Worm (Caenorhabditis elegans) whole organism, L1 larva: ENCODE measurements around the gene dpm-3.

ENCODE experiments used
- C04F5.9 ChIP-seq: sonication (generic microtip); optimal IDR thresholded peaks from 2 replicates; lab custom pipeline; 2016; ENCODE audit warnings: missing genetic modification characterization, missing compliant biosample characterization
- C34B4.2 ChIP-seq: sonication (generic microtip); optimal IDR thresholded peaks from 2 replicates; lab custom pipeline; 2017; ENCODE audit warnings: mild to moderate bottlenecking, missing genetic modification characterization, missing compliant biosample characterization
- Y116A8C.19 ChIP-seq: sonication (generic microtip); optimal IDR thresholded peaks from 2 replicates; lab custom pipeline; 2016; ENCODE audit warnings: missing compliant biosample characterization, missing genetic modification characterization, borderline replicate concordance
- aha-1 ChIP-seq: fragments of 150-350 bp; optimal IDR thresholded peaks from 2 replicates; lab custom pipeline; 2014; ENCODE audit warnings: missing biosample characterization, missing genetic modification characterization
- alr-1 ChIP-seq: fragments of 200-800 bp; sonication (Bioruptor generic); optimal IDR thresholded peaks from 2 replicates; lab custom pipeline; 2018; ENCODE audit warnings: borderline replicate concordance, mild to moderate bottlenecking, missing genetic modification characterization, missing compliant biosample characterization
- blmp-1 ChIP-seq: fragments of 150-350 bp; optimal IDR thresholded peaks from 2 replicates; lab custom pipeline; 2014; ENCODE audit warnings: missing biosample characterization, missing genetic modification characterization
- ceh-82 ChIP-seq, 3 experiments: fragments of 150-350 bp in 1 of 3; sonication (generic microtip) in 2 of 3; optimal IDR thresholded peaks; 2 replicates each; lab custom pipeline; 2014 to 2017; ENCODE audit warnings: missing biosample characterization in 3 of 3, missing genetic modification characterization in 3 of 3
- ceh-88 ChIP-seq: fragments of 200-800 bp; sonication (Bioruptor generic); IDR thresholded peaks from 2 replicates; pipeline ENCODE4 v1.3.6; 2022; ENCODE audit warnings: missing genetic modification characterization, missing compliant biosample characterization
- ceh-90 ChIP-seq: sonication (generic microtip); optimal IDR thresholded peaks from 2 replicates; lab custom pipeline; 2016; ENCODE audit warnings: missing genetic modification characterization, missing compliant biosample characterization
- ces-1 ChIP-seq: fragments of 150-350 bp; optimal IDR thresholded peaks from 2 replicates; lab custom pipeline; 2014; ENCODE audit warnings: missing biosample characterization, missing genetic modification reagents, missing genetic modification characterization
- dpl-1 ChIP-seq, 3 experiments: fragments of 150-350 bp in 2 of 3; sonication (generic microtip) in 1 of 3; optimal IDR thresholded peaks; 2 replicates each; lab custom pipeline; 2014 to 2017; ENCODE audit warnings: missing biosample characterization in 3 of 3, missing genetic modification characterization in 3 of 3, missing genetic modification reagents in 3 of 3
- dsc-1 ChIP-seq: sonication (generic microtip); optimal IDR thresholded peaks from 2 replicates; lab custom pipeline; 2016; ENCODE audit warnings: mild to moderate bottlenecking, missing genetic modification characterization, missing compliant biosample characterization
- efl-1 ChIP-seq, 4 experiments: fragments of 150-350 bp; optimal IDR thresholded peaks in 3 of 4; peaks in 1 of 4; 1 replicate in 1 of 4; 2 replicates in 3 of 4; lab custom pipeline; 2014; ENCODE audit warnings: missing biosample characterization in 2 of 4, missing genetic modification characterization in 2 of 4, missing genetic modification reagents in 2 of 4
- efl-3 ChIP-seq: fragments of 200-800 bp; sonication (Bioruptor generic); optimal IDR thresholded peaks from 2 replicates; lab custom pipeline; 2018; ENCODE audit warnings: mild to moderate bottlenecking, missing genetic modification characterization, missing compliant biosample characterization
- egl-13 ChIP-seq: sonication (generic microtip); optimal IDR thresholded peaks from 2 replicates; lab custom pipeline; 2016; ENCODE audit warnings: missing genotype, missing genetic modification reagents, missing genetic modification characterization, missing compliant biosample characterization
- ets-5 ChIP-seq: fragments of 200-800 bp; sonication (Bioruptor generic); IDR thresholded peaks from 2 replicates; pipeline ENCODE4 v1.3.6; 2022; ENCODE audit warnings: missing genetic modification characterization, missing compliant biosample characterization
- fkh-10 ChIP-seq: sonication (generic microtip); optimal IDR thresholded peaks from 2 replicates; lab custom pipeline; 2017; ENCODE audit warnings: missing biosample characterization, missing genetic modification reagents, missing genetic modification characterization
- fkh-8 ChIP-seq: sonication (generic microtip); optimal IDR thresholded peaks from 2 replicates; lab custom pipeline; 2016; ENCODE audit warnings: mild to moderate bottlenecking, missing genetic modification characterization, missing compliant biosample characterization
- grh-1 ChIP-seq: fragments of 200-800 bp; sonication (Bioruptor generic); IDR thresholded peaks from 2 replicates; pipeline ENCODE4 v1.3.6; 2022; ENCODE audit warnings: missing genetic modification reagents, missing genetic modification characterization, missing compliant biosample characterization
- hpl-2 ChIP-seq: fragments of 150-350 bp; optimal IDR thresholded peaks from 2 replicates; lab custom pipeline; 2014; ENCODE audit warnings: missing biosample characterization, missing genetic modification reagents, missing genetic modification characterization
- irx-1 ChIP-seq: sonication (generic microtip); optimal IDR thresholded peaks from 2 replicates; lab custom pipeline; 2016; ENCODE audit warnings: missing genetic modification characterization, missing compliant biosample characterization
- isw-1 ChIP-seq: fragments of 200-800 bp; sonication (Bioruptor generic); IDR thresholded peaks from 2 replicates; pipeline ENCODE4 v1.3.6; 2022; ENCODE audit warnings: missing genetic modification characterization, missing compliant biosample characterization
- lin-14 ChIP-seq: fragments of 200-800 bp; sonication (Bioruptor generic); optimal IDR thresholded peaks from 2 replicates; lab custom pipeline; 2018; ENCODE audit warnings: mild to moderate bottlenecking, missing genetic modification characterization, moderate library complexity, missing compliant biosample characterization
- lsy-2 ChIP-seq, 2 experiments: fragments of 150-350 bp; optimal IDR thresholded peaks; 2 replicates each; lab custom pipeline; 2014; ENCODE audit warnings: missing biosample characterization in 2 of 2, missing genetic modification characterization in 2 of 2
- mab-9 ChIP-seq: fragments of 200-800 bp; sonication (Bioruptor generic); IDR thresholded peaks from 2 replicates; pipeline ENCODE4 v1.3.6; 2022; ENCODE audit warnings: missing genetic modification reagents, missing genetic modification characterization, missing compliant biosample characterization
- mdl-1 ChIP-seq, 2 experiments: fragments of 150-350 bp; optimal IDR thresholded peaks; 2 replicates each; lab custom pipeline; 2014 to 2017; ENCODE audit warnings: missing biosample characterization in 2 of 2, missing genetic modification characterization in 2 of 2, inconsistent platforms in 1 of 2
- mef-2 ChIP-seq: fragments of 150-350 bp; optimal IDR thresholded peaks from 2 replicates; lab custom pipeline; 2014; ENCODE audit warnings: missing biosample characterization, missing genetic modification characterization
- mep-1 ChIP-seq: fragments of 150-350 bp; optimal IDR thresholded peaks from 2 replicates; lab custom pipeline; 2014; ENCODE audit warnings: missing biosample characterization, missing genetic modification characterization
- nhr-11 ChIP-seq: fragments of 150-350 bp; optimal IDR thresholded peaks from 2 replicates; lab custom pipeline; 2014; ENCODE audit warnings: missing biosample characterization, missing genetic modification characterization
- nhr-12 ChIP-seq: sonication (generic microtip); optimal IDR thresholded peaks from 2 replicates; lab custom pipeline; 2017; ENCODE audit warnings: missing biosample characterization, missing genetic modification characterization
- nhr-19 ChIP-seq: fragments of 200-800 bp; sonication (Bioruptor generic); conservative IDR thresholded peaks from 2 replicates; pipeline ENCODE4 v1.3.6; 2022; ENCODE audit warnings: missing genetic modification characterization, missing compliant biosample characterization
- nhr-47 ChIP-seq: sonication (generic microtip); optimal IDR thresholded peaks from 2 replicates; lab custom pipeline; 2016; ENCODE audit warnings: mild to moderate bottlenecking, missing genetic modification characterization, moderate library complexity, missing compliant biosample characterization
- nhr-76 ChIP-seq: sonication (generic microtip); optimal IDR thresholded peaks from 2 replicates; lab custom pipeline; 2017; ENCODE audit warnings: missing biosample characterization, missing genetic modification characterization
- nhr-77 ChIP-seq: fragments of 150-350 bp; optimal IDR thresholded peaks from 2 replicates; lab custom pipeline; 2014; ENCODE audit warnings: missing biosample characterization, missing genetic modification characterization
- nhr-84 ChIP-seq: sonication (generic microtip); optimal IDR thresholded peaks from 2 replicates; lab custom pipeline; 2017; ENCODE audit warnings: missing biosample characterization, missing genetic modification characterization
- nhr-85 ChIP-seq: sonication (generic microtip); peaks from one replicate; lab custom pipeline; 2016; ENCODE audit warnings: missing genetic modification characterization, inconsistent platforms, missing compliant biosample characterization
- pag-3 ChIP-seq: sonication (generic microtip); optimal IDR thresholded peaks from 2 replicates; lab custom pipeline; 2017; ENCODE audit warnings: missing genetic modification characterization, mild to moderate bottlenecking, missing compliant biosample characterization, antibody characterized with exemption, borderline replicate concordance; ENCODE audit not compliant: insufficient read depth
- pqm-1 ChIP-seq: sonication (generic microtip); optimal IDR thresholded peaks from 3 replicates; lab custom pipeline; 2017; ENCODE audit warnings: missing biosample characterization, missing genetic modification characterization
- skn-1 ChIP-seq: fragments of 150-350 bp; optimal IDR thresholded peaks from 2 replicates; lab custom pipeline; 2014; ENCODE audit warnings: missing biosample characterization, missing genetic modification characterization
- snpc-4 ChIP-seq: fragments of 150-350 bp; optimal IDR thresholded peaks from 2 replicates; lab custom pipeline; 2014; ENCODE audit warnings: missing biosample characterization, missing genetic modification characterization
- sox-4 ChIP-seq: sonication (generic microtip); optimal IDR thresholded peaks from 2 replicates; lab custom pipeline; 2016; ENCODE audit warnings: missing genetic modification characterization, missing compliant biosample characterization
- sup-37 ChIP-seq: fragments of 200-800 bp; sonication (Bioruptor generic); optimal IDR thresholded peaks from 2 replicates; lab custom pipeline; 2018; ENCODE audit warnings: mild to moderate bottlenecking, missing genetic modification characterization, missing compliant biosample characterization
- tbx-2 ChIP-seq: sonication (generic microtip); optimal IDR thresholded peaks from 2 replicates; lab custom pipeline; 2016; ENCODE audit warnings: missing genetic modification characterization, missing compliant biosample characterization
- unc-62 ChIP-seq: fragments of 150-350 bp; optimal IDR thresholded peaks from 2 replicates; lab custom pipeline; 2014; ENCODE audit warnings: missing biosample characterization, missing genetic modification reagents, missing genetic modification characterization
- unc-86 ChIP-seq: sonication (generic microtip); optimal IDR thresholded peaks from 2 replicates; lab custom pipeline; 2016; ENCODE audit warnings: missing genetic modification characterization, missing compliant biosample characterization
- unc-98 ChIP-seq: fragments of 200-800 bp; sonication (Bioruptor generic); IDR thresholded peaks from 2 replicates; pipeline ENCODE4 v1.3.6; 2022; ENCODE audit warnings: missing genetic modification characterization, missing compliant biosample characterization
- vab-15 ChIP-seq: sonication (generic microtip); optimal IDR thresholded peaks from 2 replicates; lab custom pipeline; 2017; ENCODE audit warnings: missing genotype, mild to moderate bottlenecking, missing genetic modification characterization, missing compliant biosample characterization
- ztf-11 ChIP-seq, 2 experiments: sonication (generic microtip); optimal IDR thresholded peaks; 2 replicates each; lab custom pipeline; 2016 to 2017; ENCODE audit warnings: missing genetic modification characterization in 2 of 2, missing biosample characterization in 1 of 2, missing compliant biosample characterization in 1 of 2

dpm-3 gene

ce11 chrIV:12389951-12390350 is 1.4 kb upstream of the dpm-3 start, which contains the start of gene spe-45:
TSS of gene spe-45 (minus strand) at chrIV:12390095.
- no peak for TF ChIP-seq ceh-82 (tag; optimal IDR thresholded peaks at IDR 0.05; lab: Kevin White, UChicago)
- TF ChIP-seq alr-1 (tag; lab: Kevin White, UChicago) = no peak
- no peak for TF ChIP-seq nhr-76 (tag; lab: Kevin White, UChicago)
- no peak for TF ChIP-seq sup-37 (GFP tag; lab: Kevin White, UChicago)
- peak in 1 of 2 experiments; percentile 40 for TF ChIP-seq lsy-2 (tag; optimal IDR thresholded peaks at IDR 0.05; lab: Kevin White, UChicago)
- TF ChIP-seq skn-1 (tag; lab: Kevin White, UChicago) = no peak
- TF ChIP-seq hpl-2 (GFP tag; lab: Kevin White, UChicago) = no peak
- peak; percentile 33 for TF ChIP-seq nhr-85 (tag; lab: Kevin White, UChicago)
- TF ChIP-seq, all 84 proteins: peak for 2

- TF ChIP-seq unc-98 (GFP tag; lab: Robert Waterston, UW) = no peak
- TF ChIP-seq C34B4.2 (tag; lab: Kevin White, UChicago) = no peak
- TF ChIP-seq ces-1 (GFP tag; lab: Kevin White, UChicago) = no peak
- no peak for TF ChIP-seq nhr-84 (tag; lab: Kevin White, UChicago)
- no peak for TF ChIP-seq ceh-90 (tag; lab: Kevin White, UChicago)
- peak; percentile 45 for TF ChIP-seq dsc-1 (tag; lab: Kevin White, UChicago)
- no peak for TF ChIP-seq ceh-82 (tag; optimal IDR thresholded peaks at IDR 0.05; lab: Kevin White, UChicago)
- no peak for TF ChIP-seq nhr-47
- TF ChIP-seq nhr-76 (tag; lab: Kevin White, UChicago) = no peak
- TF ChIP-seq efl-3 (GFP tag; lab: Kevin White, UChicago) = no peak
- TF ChIP-seq C04F5.9 = no peak
- TF ChIP-seq aha-1 (tag; lab: Kevin White, UChicago) = no peak
- TF ChIP-seq sox-4 (tag; lab: Kevin White, UChicago) = no peak
- peak; percentile 67 for TF ChIP-seq grh-1 (GFP tag; lab: Robert Waterston, UW)
- no peak for TF ChIP-seq tbx-2 (tag; lab: Kevin White, UChicago)
- TF ChIP-seq hpl-2 (GFP tag; lab: Kevin White, UChicago) = no peak
- TF ChIP-seq mef-2 (tag; lab: Kevin White, UChicago) = no peak
- no peak for TF ChIP-seq lin-14 (GFP tag; lab: Kevin White, UChicago)
- TF ChIP-seq blmp-1 (tag; lab: Kevin White, UChicago) = peak; percentile 99
- no peak for TF ChIP-seq skn-1 (tag; lab: Kevin White, UChicago)
- TF ChIP-seq unc-86 (tag; lab: Kevin White, UChicago) = no peak
- TF ChIP-seq efl-1 (optimal IDR thresholded peaks at IDR 0.05; lab: Kevin White, UChicago) = peak; percentile 23 to 28
- TF ChIP-seq efl-1 (GFP tag; optimal IDR thresholded peaks at IDR 0.05 in 1 of 2; lab: Kevin White, UChicago) = peak in 1 of 2 experiments; percentile 6
- TF ChIP-seq pag-3 (tag; lab: Kevin White, UChicago) = no peak
- TF ChIP-seq egl-13 (tag; lab: Kevin White, UChicago) = no peak
- TF ChIP-seq lsy-2 (tag; optimal IDR thresholded peaks at IDR 0.05; lab: Kevin White, UChicago) = peak; percentile 16 to 54
- TF ChIP-seq fkh-10 (GFP tag; lab: Kevin White, UChicago) = no peak
- TF ChIP-seq Y116A8C.19 = no peak
- no peak for TF ChIP-seq vab-15 (tag; lab: Kevin White, UChicago)
- no peak for TF ChIP-seq nhr-19 (GFP tag; lab: Robert Waterston, UW)
- no peak for TF ChIP-seq nhr-77 (tag; lab: Kevin White, UChicago)
- no peak for TF ChIP-seq snpc-4 (tag; lab: Kevin White, UChicago)
- no peak for TF ChIP-seq ets-5
- TF ChIP-seq ceh-88 (GFP tag; lab: Robert Waterston, UW) = no peak
- no peak for TF ChIP-seq unc-62
- TF ChIP-seq sup-37 (GFP tag; lab: Kevin White, UChicago) = no peak
- no peak for TF ChIP-seq nhr-12 (tag; lab: Kevin White, UChicago)
- no peak for TF ChIP-seq mab-9 (GFP tag; lab: Robert Waterston, UW)
- no peak for TF ChIP-seq pqm-1 (tag; lab: Kevin White, UChicago)
- TF ChIP-seq fkh-8 (tag; lab: Kevin White, UChicago) = no peak
- peak; percentile 73 for TF ChIP-seq mep-1
- TF ChIP-seq dpl-1 (GFP tag; optimal IDR thresholded peaks at IDR 0.05; lab: Kevin White, UChicago) = peak in 2 of 3 experiments; percentile 0 to 33
- TF ChIP-seq mdl-1 (tag; optimal IDR thresholded peaks at IDR 0.05; lab: Kevin White, UChicago) = no peak
- no peak for TF ChIP-seq isw-1
- no peak for TF ChIP-seq ztf-11 (tag; optimal IDR thresholded peaks at IDR 0.05; lab: Kevin White, UChicago)
- TF ChIP-seq nhr-11 = no peak
- TF ChIP-seq irx-1 (tag; lab: Kevin White, UChicago) = no peak
Measured at ce11 chrIV:12396645-12397258, 5.4 kb downstream of the dpm-3 start.
